Worm (Caenorhabditis elegans): ENCODE results near the gene M88.4.
A peak's percentile ranks its signal among the peaks of the same experiment; 100 is the strongest.

The M88.4 gene

DNA sequence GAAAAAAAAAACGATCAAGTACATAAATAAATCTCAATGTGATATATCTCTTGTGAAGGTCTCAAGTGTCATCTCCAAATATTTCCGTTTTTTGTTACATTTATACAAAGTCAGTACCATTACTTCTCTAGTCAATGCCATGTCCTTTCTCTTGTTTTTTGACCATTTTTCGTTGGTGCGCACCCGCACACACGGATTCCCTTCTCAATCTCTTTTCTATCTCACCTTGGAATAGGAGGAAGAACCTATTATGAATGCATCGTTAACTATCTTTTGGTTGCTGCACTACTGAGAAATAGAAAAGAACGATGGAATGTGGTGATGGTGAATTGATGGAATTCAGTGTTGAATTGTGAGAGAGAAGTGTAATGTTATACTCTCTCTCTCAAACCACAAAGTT is 31.1 kb upstream of the M88.4 start:
- TF ChIP-seq cebp-1 (GFP tag; IDR thresholded peaks at IDR 0.05): no peak
- TF ChIP-seq cebp-1 (tag; optimal IDR thresholded peaks at IDR 0.05): no peak
- TF ChIP-seq aptf-3 (GFP tag; IDR thresholded peaks at IDR 0.05): no peak
- TF ChIP-seq F52B5.7 (tag; optimal IDR thresholded peaks at IDR 0.05): no peak
- no peak for TF ChIP-seq cebp-2 (GFP tag; IDR thresholded peaks at IDR 0.05)
- no peak for TF ChIP-seq tlf-1 (GFP tag; optimal IDR thresholded peaks at IDR 0.05)
- TF ChIP-seq akir-1 (GFP tag; optimal IDR thresholded peaks at IDR 0.05): no peak
- TF ChIP-seq somi-1 (GFP tag; optimal IDR thresholded peaks at IDR 0.05): no peak
- TF ChIP-seq sdz-38 (tag; optimal IDR thresholded peaks at IDR 0.05): no peak
- TF ChIP-seq attf-5 (GFP tag; optimal IDR thresholded peaks at IDR 0.05): no peak
- TF ChIP-seq dpl-1 (GFP tag; optimal IDR thresholded peaks at IDR 0.05): no peak
- no peak for TF ChIP-seq zim-3 (tag; optimal IDR thresholded peaks at IDR 0.05)
- no peak for TF ChIP-seq nhr-80 (tag; optimal IDR thresholded peaks at IDR 0.05)
- no peak for TF ChIP-seq atf-7 (tag; optimal IDR thresholded peaks at IDR 0.05)
- no peak for TF ChIP-seq sptf-2 (GFP tag; optimal IDR thresholded peaks at IDR 0.05)
- no peak for TF ChIP-seq madf-3 (GFP tag; IDR thresholded peaks at IDR 0.05)
- TF ChIP-seq F23B12.7 (tag; optimal IDR thresholded peaks at IDR 0.05; ENCODE audit: insufficient read depth): no peak
- no peak for TF ChIP-seq lin-35 (GFP tag; optimal IDR thresholded peaks at IDR 0.05)
- TF ChIP-seq D2030.7 (GFP tag; IDR thresholded peaks at IDR 0.05): no peak

DNA sequence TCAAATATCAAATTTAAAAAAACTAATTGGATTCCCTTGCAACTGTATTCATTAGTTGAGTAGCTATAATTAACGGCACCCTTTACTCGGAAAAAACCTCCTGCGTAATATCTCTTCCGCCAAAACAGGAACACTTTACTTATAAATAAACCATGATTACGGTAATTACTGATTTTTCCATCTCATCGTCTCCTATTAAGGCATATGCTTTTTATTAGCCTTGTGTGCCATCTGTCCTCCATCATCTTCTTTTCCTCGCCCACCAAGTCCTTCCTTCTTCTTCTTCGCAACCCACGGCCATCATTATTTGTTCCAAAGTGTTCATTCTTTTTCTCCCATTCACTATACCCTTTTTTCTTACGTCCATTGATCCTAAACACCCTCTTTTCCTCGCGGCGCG is 29.4 kb upstream of the M88.4 start:
- no peak for TF ChIP-seq rec-8 (tag; optimal IDR thresholded peaks at IDR 0.05)
- no peak for TF ChIP-seq zim-3 (tag; optimal IDR thresholded peaks at IDR 0.05)
- no peak for TF ChIP-seq nfya-2 (GFP tag; IDR thresholded peaks at IDR 0.05)
- TF ChIP-seq hlh-26 (GFP tag; conservative IDR thresholded peaks at IDR 0.05): no peak
- TF ChIP-seq aptf-2 (GFP tag; conservative IDR thresholded peaks at IDR 0.05): no peak
- no peak for TF ChIP-seq Y53G8AR.9 (GFP tag; conservative IDR thresholded peaks at IDR 0.05)
- no peak for TF ChIP-seq dox-1 (GFP tag; IDR thresholded peaks at IDR 0.05)
- no peak for TF ChIP-seq F10E7.11 (tag; optimal IDR thresholded peaks at IDR 0.05)
- no peak for TF ChIP-seq Y67H2A.10 (GFP tag; conservative IDR thresholded peaks at IDR 0.05)
- TF ChIP-seq nfya-1 (tag; optimal IDR thresholded peaks at IDR 0.05; ENCODE audit: borderline replicate concordance, insufficient read depth): no peak
- TF ChIP-seq lir-1 (GFP tag; conservative IDR thresholded peaks at IDR 0.05): no peak
- no peak for TF ChIP-seq F49E8.2 (tag; optimal IDR thresholded peaks at IDR 0.05; ENCODE audit: insufficient read depth)
- no peak for TF ChIP-seq hmg-1.2 (GFP tag; IDR thresholded peaks at IDR 0.05)
- TF ChIP-seq F57A8.1 (GFP tag; optimal IDR thresholded peaks at IDR 0.05): no peak

DNA sequence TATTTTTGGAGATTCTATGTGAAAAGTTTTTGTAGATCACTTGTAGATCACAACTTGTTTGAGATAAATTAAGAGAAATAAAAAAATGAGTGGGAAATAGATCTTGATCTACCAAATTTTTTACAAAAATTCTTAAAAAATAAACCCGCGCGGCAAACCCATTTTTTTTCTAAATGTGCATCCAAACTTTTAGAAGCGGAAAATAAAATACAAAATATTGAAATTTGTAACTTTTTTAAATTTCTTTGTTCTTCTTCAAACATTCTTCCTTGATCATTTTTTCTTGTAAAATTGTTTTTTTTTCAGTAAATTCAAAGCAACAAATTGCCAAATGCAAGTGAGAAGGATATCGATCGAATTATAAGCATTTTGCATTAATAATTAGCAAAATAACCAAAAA is 28.8 kb upstream of the M88.4 start, which contains the start of gene cdh-4:
Gene cdh-4, plus strand, starts transcription at position 301 of the 400 bp plus-strand sequence.
- TF ChIP-seq efl-1 (GFP tag; optimal IDR thresholded peaks at IDR 0.05) (peak; percentile 41), madf-8 (GFP tag; conservative IDR thresholded peaks at IDR 0.05) (peak; percentile 62; the same call in 1 of the 2 replicates), hmg-20 (GFP tag; IDR thresholded peaks at IDR 0.05) (no peak), xnd-1 (tag; optimal IDR thresholded peaks at IDR 0.05) (peak; percentile 5), dpl-1 (GFP tag; optimal IDR thresholded peaks at IDR 0.05) (peak; percentile 29), K12H6.12 (tag; optimal IDR thresholded peaks at IDR 0.05) (no peak)

All from whole organism, young adult.